Fruit fly (Drosophila melanogaster) Kc167 (cell line): ENCODE data around the gene CkIIalpha-i1.

Source experiments
- Myc ChIP-seq: fragments of >200 bp; optimal IDR thresholded peaks from 2 replicates; lab custom pipeline; 2017; ENCODE audit warnings: missing external identifiers
- Sin3A ChIP-seq: fragments of >200 bp; optimal IDR thresholded peaks from 2 replicates; lab custom pipeline; 2018; ENCODE audit warnings: missing external identifiers
- h ChIP-seq: fragments of >200 bp; optimal IDR thresholded peaks from 3 replicates; lab custom pipeline; 2018; ENCODE audit warnings: missing external identifiers
- insv ChIP-seq: fragments of >200 bp; optimal IDR thresholded peaks from 3 replicates; lab custom pipeline; 2018; ENCODE audit warnings: missing external identifiers
- psq ChIP-seq: fragments of >200 bp; optimal IDR thresholded peaks from 2 replicates; lab custom pipeline; 2017; ENCODE audit warnings: missing external identifiers
- ttk ChIP-seq: sonication (Bioruptor generic); optimal IDR thresholded peaks from 2 replicates; lab custom pipeline; 2017; ENCODE audit warnings: missing external identifiers

CkIIalpha-i1 gene

DNA sequence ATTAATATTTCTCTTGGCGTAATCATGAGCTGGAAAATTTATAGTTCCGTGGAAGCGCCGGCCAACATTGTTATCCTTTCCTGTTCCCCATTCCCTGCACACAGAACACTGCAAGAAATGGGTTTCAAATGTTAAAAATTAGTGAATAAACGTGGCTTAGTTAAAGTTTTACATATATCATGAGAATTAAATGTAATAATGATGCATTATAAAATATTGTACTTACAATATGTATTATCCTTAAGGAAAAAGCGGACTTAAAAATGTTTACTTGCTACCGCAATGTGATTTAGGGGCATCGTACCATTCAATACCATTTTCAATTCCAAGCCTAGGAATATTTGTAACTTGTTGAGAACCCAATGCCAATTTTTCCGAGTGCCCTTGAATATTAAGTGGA lies 14.1 kb upstream of the CkIIalpha-i1 start:
- no peak for TF ChIP-seq Sin3A (lab: Kevin White, UChicago)
- TF ChIP-seq h = no peak
- no peak for TF ChIP-seq ttk
- TF ChIP-seq insv (lab: Kevin White, UChicago) = no peak
- TF ChIP-seq Myc (lab: Kevin White, UChicago) = no peak
- no peak for TF ChIP-seq psq (lab: Kevin White, UChicago)

DNA sequence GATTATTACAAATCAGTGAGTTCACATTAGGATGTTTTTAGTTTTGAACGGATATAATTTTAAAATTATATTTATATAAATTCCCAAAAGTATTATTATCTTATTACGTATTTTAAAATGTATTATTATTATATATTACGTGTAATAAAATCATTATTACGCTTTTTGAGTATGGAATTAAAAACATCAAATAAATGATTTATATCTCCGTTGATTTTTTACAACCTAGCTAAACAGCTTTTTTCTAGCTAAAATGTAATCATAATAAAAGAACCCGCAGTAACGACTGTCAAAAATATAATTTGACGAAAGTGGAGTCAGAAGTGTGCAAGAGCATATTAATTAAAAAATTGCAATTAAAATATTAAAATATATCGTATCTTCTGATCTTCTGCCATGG lies 8.8 kb upstream of the CkIIalpha-i1 start, which contains the start of gene CG6244:
Gene CG6244 (plus strand): TSS at position 301 of the 400 bp plus-strand sequence.
- no peak for TF ChIP-seq psq (lab: Kevin White, UChicago)
- no peak for TF ChIP-seq Myc (lab: Kevin White, UChicago)
- TF ChIP-seq ttk = no peak
- no peak for TF ChIP-seq insv (lab: Kevin White, UChicago)

DNA sequence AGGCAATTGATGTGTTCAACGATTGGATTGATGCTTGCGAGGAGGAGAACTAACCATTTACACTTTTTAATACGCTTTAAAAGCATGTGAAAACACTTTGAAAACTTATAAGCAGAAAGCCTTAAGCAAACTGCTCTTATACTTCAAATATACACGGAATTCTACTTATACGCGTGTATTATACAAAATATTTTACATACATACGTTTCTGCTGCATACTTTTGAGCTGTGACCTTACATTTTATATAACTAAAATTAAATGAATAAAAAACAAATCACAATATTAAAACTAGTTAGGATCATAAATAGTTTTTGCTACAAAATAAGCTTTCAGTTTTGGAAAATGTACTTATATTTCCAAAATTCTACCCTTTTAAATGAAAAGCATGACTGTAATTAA lies 8.1 kb upstream of the CkIIalpha-i1 start:
- TF ChIP-seq ttk (no peak), Myc (lab: Kevin White, UChicago) (no peak), insv (lab: Kevin White, UChicago) (no peak), Sin3A (lab: Kevin White, UChicago) (no peak), h (no peak), psq (lab: Kevin White, UChicago) (no peak)

DNA sequence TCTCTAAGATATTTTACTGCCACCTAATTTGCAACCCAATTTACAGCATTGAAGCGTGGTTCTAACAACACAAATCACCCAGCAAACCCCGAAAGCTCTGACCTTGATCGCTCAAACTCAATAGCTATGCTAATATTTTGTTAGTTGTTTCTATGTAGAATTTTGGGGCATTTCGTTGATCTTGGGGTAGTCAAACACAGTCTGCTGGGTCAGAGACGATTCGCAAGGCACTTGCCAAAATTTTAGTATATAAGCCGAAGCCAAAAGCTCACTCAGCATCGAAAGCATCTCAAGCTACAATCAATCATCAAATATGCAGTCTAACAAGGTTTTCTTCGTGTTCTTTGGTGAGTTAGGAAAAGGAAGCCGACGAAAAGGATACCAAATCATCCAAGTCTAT lies 7.6 kb upstream of the CkIIalpha-i1 start, which contains the start of gene CG13445:
Gene CG13445 (plus strand): TSS at position 301 of the 400 bp plus-strand sequence.
- no peak for TF ChIP-seq Myc (lab: Kevin White, UChicago)
- TF ChIP-seq Sin3A (lab: Kevin White, UChicago) = no peak
- no peak for TF ChIP-seq h

DNA sequence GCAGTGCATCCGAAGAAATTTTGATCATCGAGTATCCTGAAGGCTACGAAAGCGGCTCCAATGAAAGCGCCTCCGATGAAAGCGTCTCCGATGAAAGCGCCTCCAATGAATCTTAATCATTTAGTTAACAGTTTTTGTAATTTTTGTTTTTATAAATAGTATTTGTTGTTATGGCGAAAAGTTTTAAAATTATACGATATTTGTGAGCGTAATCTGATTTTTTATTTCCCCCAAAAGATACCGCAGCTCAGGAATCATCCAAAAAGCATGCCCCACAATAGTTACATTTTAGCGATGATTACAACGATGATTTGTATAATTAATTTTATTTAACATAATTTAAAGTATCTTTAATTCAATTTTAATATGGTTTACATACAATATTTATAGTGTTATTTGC lies 7.0 kb upstream of the CkIIalpha-i1 start:
- TF ChIP-seq Myc (lab: Kevin White, UChicago) (no peak), Sin3A (lab: Kevin White, UChicago) (no peak), h (no peak), insv (lab: Kevin White, UChicago) (no peak), ttk (no peak), psq (lab: Kevin White, UChicago) (no peak)

DNA sequence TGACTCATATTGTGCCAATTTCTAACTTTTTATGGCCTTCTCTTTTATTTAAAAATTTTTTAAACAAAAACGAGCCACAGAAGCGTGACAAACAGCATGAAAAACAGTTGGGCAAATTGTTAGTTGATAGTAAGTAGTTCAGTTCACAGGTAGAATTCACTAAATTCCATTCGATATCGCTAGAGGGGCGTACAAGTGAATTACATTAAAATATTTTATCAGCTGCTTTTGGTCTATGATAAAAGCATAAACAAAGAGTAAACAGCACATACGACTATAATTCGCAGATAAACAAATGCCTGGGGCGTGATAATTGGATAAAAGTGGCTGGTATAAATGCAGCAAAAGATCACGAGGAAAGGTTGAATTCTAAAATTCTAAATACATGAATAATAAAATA lies 2.8 kb upstream of the CkIIalpha-i1 start:
- TF ChIP-seq insv (lab: Kevin White, UChicago) (no peak), h (no peak), Myc (lab: Kevin White, UChicago) (no peak), ttk (no peak), psq (lab: Kevin White, UChicago) (no peak), Sin3A (lab: Kevin White, UChicago) (no peak)

DNA sequence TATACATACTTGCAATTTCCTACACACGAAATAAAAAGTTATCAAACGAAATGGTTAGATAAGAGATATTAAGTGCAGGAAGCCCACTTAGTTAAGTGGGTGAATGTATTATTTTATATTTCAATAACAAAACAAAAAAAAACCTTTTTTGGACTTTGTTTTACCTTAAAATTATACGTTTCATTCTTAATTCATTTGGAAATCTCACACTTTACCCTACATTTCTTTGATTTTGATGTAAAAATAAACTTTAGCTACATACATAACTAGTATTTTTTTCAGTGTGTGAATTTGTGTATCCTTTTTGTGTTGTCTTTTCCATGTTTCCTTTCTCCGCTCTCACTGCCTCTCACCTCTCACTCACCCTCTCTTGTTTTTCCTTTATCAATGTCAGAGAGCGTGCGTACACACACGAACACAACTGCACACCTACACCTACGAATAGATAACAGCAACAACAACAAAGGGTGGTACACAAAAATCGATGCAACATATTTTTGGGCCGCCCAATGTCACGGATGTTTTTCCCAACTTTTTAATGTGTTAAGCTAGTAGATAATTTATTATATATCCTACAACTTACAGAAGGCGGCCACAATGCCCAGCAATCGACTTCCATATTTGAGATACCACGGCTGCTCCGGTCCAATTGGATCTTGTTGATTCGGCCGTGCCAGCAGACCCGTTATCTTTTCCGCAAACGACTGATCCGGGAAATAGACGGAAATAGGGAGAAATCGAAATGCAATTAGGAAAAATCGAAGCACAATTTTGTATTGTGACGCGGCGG lies 1.2 kb upstream of the CkIIalpha-i1 start:
- no peak for TF ChIP-seq psq (lab: Kevin White, UChicago)
- TF ChIP-seq insv (lab: Kevin White, UChicago) = no peak
- no peak for TF ChIP-seq ttk
- TF ChIP-seq Sin3A (lab: Kevin White, UChicago) = no peak
- no peak for TF ChIP-seq Myc (lab: Kevin White, UChicago)
- no peak for TF ChIP-seq h

DNA sequence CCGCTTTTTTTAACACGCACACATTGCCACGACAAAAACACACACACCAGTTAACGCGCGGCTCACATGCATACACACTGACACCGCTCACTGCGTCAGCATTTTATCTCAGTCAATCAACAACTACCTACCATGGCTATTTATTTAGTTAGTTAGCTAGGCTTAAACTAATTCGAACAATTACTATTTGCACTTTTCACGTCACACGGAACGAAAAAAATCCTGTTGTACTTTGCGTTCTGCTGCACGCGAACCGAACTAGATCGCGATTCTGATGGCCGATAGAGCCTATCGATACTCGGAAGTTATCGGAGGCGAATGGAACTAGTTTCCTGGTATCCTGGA lies 664 bp upstream of the CkIIalpha-i1 start, which contains the start of gene fwe:
Gene fwe (minus strand): TSS at position 268 of the 345 bp plus-strand sequence.
- no peak for TF ChIP-seq ttk
- no peak for TF ChIP-seq h
- no peak for TF ChIP-seq Sin3A (lab: Kevin White, UChicago)
- no peak for TF ChIP-seq Myc (lab: Kevin White, UChicago)
- no peak for TF ChIP-seq insv (lab: Kevin White, UChicago)
- TF ChIP-seq psq (lab: Kevin White, UChicago) = no peak

DNA sequence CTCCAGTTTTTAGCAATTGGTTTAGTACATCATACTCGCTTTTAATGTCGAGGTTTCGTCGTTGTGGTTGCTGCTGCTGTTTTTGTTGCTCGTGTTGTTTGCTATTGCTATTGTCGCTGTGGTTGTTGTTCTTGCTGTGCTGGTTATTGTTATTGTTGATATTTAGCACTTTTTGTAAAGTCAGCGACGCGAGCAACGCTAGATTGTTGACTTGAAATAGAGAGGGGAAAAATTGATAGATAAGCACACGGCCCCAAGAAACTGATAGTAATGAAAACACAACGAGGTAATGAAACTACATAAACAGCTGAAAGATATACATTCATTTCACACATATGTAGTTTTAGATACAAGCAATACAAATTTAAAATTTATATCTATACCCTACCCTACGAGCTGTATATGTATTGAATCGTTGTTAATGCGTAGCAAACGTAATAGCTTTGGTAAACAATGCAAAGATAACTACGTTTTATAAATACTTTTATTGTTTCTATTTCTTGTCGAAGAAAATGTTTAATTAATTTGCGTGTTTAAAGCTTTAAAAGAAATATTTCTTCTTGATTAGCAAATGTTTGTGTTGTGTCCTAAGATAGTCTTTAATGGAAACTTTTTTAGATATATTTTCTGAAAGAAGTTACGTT lies 7.1 kb downstream of the CkIIalpha-i1 start:
- TF ChIP-seq psq (lab: Kevin White, UChicago) (no peak), ttk (no peak), Sin3A (lab: Kevin White, UChicago) (no peak), insv (lab: Kevin White, UChicago) (no peak), Myc (lab: Kevin White, UChicago) (no peak), h (no peak)

DNA sequence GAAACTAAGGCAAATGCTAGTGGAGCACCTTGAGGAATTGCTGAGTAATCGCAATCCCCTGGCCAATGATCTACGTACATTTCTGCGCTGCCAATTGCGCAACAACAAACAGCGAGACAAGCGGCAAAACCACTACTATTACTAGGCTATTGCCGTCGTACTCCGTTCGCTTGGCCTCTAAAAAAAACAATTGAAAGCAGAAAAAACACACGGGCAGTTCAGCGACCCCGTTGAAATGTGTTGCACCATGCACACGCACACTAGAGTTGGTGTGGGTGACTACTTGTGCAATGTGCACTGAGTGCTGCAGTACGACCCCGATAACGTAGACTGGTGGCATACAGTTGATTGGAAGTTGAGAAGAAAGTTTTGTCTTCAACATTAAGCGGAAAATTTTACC lies 7.8 kb downstream of the CkIIalpha-i1 start:
- TF ChIP-seq h (no peak), Myc (lab: Kevin White, UChicago) (no peak), Sin3A (lab: Kevin White, UChicago) (no peak), ttk (no peak), psq (lab: Kevin White, UChicago) (no peak), insv (lab: Kevin White, UChicago) (no peak)

DNA sequence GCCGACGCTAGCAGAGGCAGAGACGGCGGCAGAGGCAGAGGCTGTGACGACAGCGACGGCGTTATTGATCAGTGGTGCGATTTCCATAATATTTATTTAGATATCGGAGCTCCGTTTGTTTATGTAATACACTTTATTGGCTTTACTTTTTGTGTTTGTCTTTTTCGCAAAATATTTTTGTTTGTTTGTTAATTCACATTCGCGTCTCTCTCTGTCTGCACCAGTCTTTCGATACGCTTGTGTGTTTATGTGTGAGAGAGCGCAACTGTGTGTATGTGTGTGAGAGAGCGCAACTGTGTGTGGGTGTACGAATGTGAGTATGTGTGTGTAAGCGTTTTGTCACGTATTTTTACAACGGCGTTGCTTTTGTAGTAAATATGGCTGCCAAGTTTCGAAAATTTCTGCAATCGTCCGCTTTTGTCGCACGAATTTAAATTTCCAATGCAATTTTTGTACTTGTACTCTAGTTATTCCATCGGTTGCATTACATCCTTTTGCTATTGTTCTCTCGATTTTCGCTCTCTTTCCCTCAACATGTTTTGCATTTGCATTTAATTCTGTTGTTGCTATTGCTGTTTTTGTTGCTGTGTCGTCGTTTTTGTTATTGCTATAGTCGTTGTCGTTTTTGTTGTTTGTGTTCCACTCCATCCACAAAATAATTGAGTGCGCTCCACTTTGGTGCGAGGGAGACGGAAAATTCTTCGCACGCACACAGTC lies 8.9 kb downstream of the CkIIalpha-i1 start:
- no peak for TF ChIP-seq h
- TF ChIP-seq Sin3A (lab: Kevin White, UChicago) = no peak
- no peak for TF ChIP-seq ttk
- TF ChIP-seq insv (lab: Kevin White, UChicago) = no peak
- TF ChIP-seq psq (lab: Kevin White, UChicago) = no peak
- TF ChIP-seq Myc (lab: Kevin White, UChicago) = no peak
